Worm (Caenorhabditis elegans) whole organism, L3 larva: ENCODE results near the gene cdk-12.

Source experiments
- aly-2 ChIP-seq: fragments of 150-350 bp; optimal IDR thresholded peaks from 2 replicates; lab custom pipeline; 2014; ENCODE audit warnings: missing biosample characterization, missing genetic modification characterization
- elt-3 ChIP-seq, 3 experiments: fragments of 150-350 bp in 1 of 3; sonication (generic microtip) in 2 of 3; optimal IDR thresholded peaks; 2 replicates in 2 of 3; 4 replicates in 1 of 3; lab custom pipeline; 2014 to 2017; ENCODE audit warnings: missing biosample characterization in 3 of 3, missing genetic modification characterization in 3 of 3
- nhr-11 ChIP-seq: fragments of 150-350 bp; optimal IDR thresholded peaks from 2 replicates; lab custom pipeline; 2014; ENCODE audit warnings: missing biosample characterization, missing genetic modification characterization
- tbx-2 ChIP-seq: sonication (generic microtip); optimal IDR thresholded peaks from 2 replicates; lab custom pipeline; 2016; ENCODE audit warnings: mild to moderate bottlenecking, missing genetic modification characterization, missing compliant biosample characterization
- ztf-11 ChIP-seq: fragments of 150-350 bp; optimal IDR thresholded peaks from 2 replicates; lab custom pipeline; 2014; ENCODE audit warnings: missing biosample characterization, missing genetic modification characterization

- TF ChIP-seq tbx-2 (tag; lab: Kevin White, UChicago) (no peak), aly-2 (tag; lab: Kevin White, UChicago) (no peak), elt-3 (tag; optimal IDR thresholded peaks at IDR 0.05; lab: Kevin White, UChicago) (no peak), ztf-11 (no peak), nhr-11 (tag; lab: Kevin White, UChicago) (no peak)
Observed at ce11 chrIII:4314502-4314901, 18.3 kb upstream of the cdk-12 start.
